Worm (Caenorhabditis elegans): Measurements from ENCODE around the gene W06G6.20.

DNA sequence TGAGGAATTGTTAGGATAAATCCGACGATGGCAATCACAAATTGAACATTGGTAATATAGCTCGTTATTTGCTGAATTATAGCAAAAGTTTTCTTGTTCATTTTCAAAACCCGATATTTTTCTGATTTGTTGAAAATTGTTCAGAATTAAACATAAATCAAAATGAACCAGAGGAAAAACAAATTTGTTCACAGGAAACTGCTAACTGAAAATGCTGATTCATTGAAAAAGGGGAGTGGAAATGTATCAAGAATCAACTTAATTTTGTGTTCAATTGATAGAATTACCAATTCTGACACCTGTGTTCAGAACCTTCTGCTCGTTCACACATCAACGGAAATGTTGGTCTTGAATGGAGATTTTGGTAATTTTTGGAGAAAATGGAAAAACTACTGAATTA lies 4.6 kb downstream of the W06G6.20 start, which contains the start of gene srw-77:
- no peak for TF ChIP-seq unc-130 (tag; optimal IDR thresholded peaks at IDR 0.05)
- TF ChIP-seq pqm-1 (tag; optimal IDR thresholded peaks at IDR 0.05), result no peak
- TF ChIP-seq dpl-1 (GFP tag; optimal IDR thresholded peaks at IDR 0.05), result no peak

Data from whole organism, L1 larva.